Worm (Caenorhabditis elegans): Measurements from ENCODE around the gene B0244.10.

The B0244.10 gene

DNA sequence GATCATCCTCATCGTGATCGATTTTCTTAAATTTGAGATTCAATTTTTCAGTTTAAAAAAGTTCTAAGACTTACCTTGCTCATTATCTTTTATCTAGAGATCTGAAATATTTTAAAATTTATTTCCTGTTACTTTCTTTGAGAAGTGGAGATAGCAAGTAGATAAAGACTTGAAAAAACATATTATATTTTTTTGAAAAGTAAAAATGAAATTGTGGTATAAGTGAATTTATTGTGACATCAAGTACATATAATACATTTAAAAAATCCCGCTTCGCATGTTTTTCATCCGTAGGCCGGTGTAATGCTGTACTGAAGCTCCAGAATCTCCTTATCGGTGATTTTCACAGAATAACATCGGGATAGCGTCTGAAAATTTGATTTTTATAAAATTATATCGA lies 37.7 kb upstream of the B0244.10 start, which contains the start of gene B0336.7:
Gene B0336.7 (minus strand): TSS at position 101 of the 400 bp plus-strand sequence.
- TF ChIP-seq ceh-28 (tag; optimal IDR thresholded peaks at IDR 0.05) (no peak), lsy-12 (tag; optimal IDR thresholded peaks at IDR 0.05) (no peak), R02D3.7 (tag; optimal IDR thresholded peaks at IDR 0.05) (no peak), lin-15B (tag; optimal IDR thresholded peaks at IDR 0.05) (no peak)

- TF ChIP-seq elt-2 (tag; optimal IDR thresholded peaks at IDR 0.05), result peak; percentile 5
- TF ChIP-seq ceh-82 (tag; optimal IDR thresholded peaks at IDR 0.05), result no peak
- TF ChIP-seq nhr-25 (tag; optimal IDR thresholded peaks at IDR 0.05), result no peak
- TF ChIP-seq jun-1 (tag; optimal IDR thresholded peaks at IDR 0.05), result no peak
- TF ChIP-seq nhr-28 (tag; optimal IDR thresholded peaks at IDR 0.05), result no peak
- peak; percentile 53 for TF ChIP-seq nfya-1 (tag; optimal IDR thresholded peaks at IDR 0.05; ENCODE audit: insufficient read depth)
- no peak for TF ChIP-seq ceh-9 (tag; optimal IDR thresholded peaks at IDR 0.05)
- TF ChIP-seq lin-15B (tag; optimal IDR thresholded peaks at IDR 0.05), result peak; percentile 46
- TF ChIP-seq pha-4 (tag; optimal IDR thresholded peaks at IDR 0.05), result peak; percentile 60
- TF ChIP-seq mdl-1 (tag; optimal IDR thresholded peaks at IDR 0.05), result no peak
- no peak for TF ChIP-seq zag-1 (tag; optimal IDR thresholded peaks at IDR 0.05)
- TF ChIP-seq nhr-23 (tag; optimal IDR thresholded peaks at IDR 0.05), result peak; percentile 12
- TF ChIP-seq lin-39 (tag; optimal IDR thresholded peaks at IDR 0.05), result peak; percentile 30
- peak; percentile 79 for TF ChIP-seq snpc-4 (tag; optimal IDR thresholded peaks at IDR 0.05)
- TF ChIP-seq fkh-2 (tag; optimal IDR thresholded peaks at IDR 0.05), result no peak
- peak; percentile 27 for TF ChIP-seq hmg-11 (tag; optimal IDR thresholded peaks at IDR 0.05)
- no peak for TF ChIP-seq elt-3 (tag; optimal IDR thresholded peaks at IDR 0.05)
- no peak for TF ChIP-seq nhr-77 (tag; optimal IDR thresholded peaks at IDR 0.05)
- TF ChIP-seq lsy-12 (tag; optimal IDR thresholded peaks at IDR 0.05), result no peak
- TF ChIP-seq ztf-11 (tag; optimal IDR thresholded peaks at IDR 0.05), result no peak
- TF ChIP-seq daf-12 (tag; optimal IDR thresholded peaks at IDR 0.05), result no peak
- TF ChIP-seq ztf-4 (tag; optimal IDR thresholded peaks at IDR 0.05), result no peak
- peak; percentile 21 for TF ChIP-seq egl-5 (tag; optimal IDR thresholded peaks at IDR 0.05)
- TF ChIP-seq mml-1 (tag; optimal IDR thresholded peaks at IDR 0.05), result no peak
Measured at ce11 chrIII:5697963-5698730, 36.8 kb upstream of the B0244.10 start, which contains the start of the genes lgg-3 and rgs-5. Gene lgg-3 (minus strand): TSS chrIII:5698013. Gene rgs-5 (plus strand): TSS chrIII:5698555.

DNA sequence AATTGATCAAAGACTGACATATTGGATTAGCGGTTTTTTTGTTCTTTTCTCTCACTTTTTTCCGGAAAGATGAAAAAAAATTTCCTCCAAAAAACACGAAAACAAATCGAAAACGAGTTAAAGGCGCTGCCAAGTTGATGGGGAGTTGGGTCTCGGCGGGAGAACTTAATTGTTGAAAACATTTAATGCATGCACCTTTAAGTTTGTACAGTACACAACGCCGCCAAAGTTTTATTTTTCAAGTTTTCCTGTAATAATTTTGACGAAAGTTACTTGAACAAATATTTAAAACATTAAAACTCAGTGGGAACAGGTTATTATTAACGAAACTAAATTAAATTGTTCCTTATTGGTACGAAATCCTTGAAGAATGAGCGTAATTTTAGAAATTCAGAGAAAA lies 33.5 kb upstream of the B0244.10 start:
- TF ChIP-seq jun-1 (tag; optimal IDR thresholded peaks at IDR 0.05) (no peak), lin-39 (tag; optimal IDR thresholded peaks at IDR 0.05) (no peak), pha-4 (tag; optimal IDR thresholded peaks at IDR 0.05) (no peak)

ce11 chrIII:5705228-5705888 lies 29.6 kb upstream of the B0244.10 start, which contains the start of gene swp-1:
Gene swp-1 (minus strand): TSS chrIII:5705525.
- TF ChIP-seq ama-1 (optimal IDR thresholded peaks at IDR 0.05), result no peak
- no peak for TF ChIP-seq ceh-82 (tag; optimal IDR thresholded peaks at IDR 0.05)

DNA sequence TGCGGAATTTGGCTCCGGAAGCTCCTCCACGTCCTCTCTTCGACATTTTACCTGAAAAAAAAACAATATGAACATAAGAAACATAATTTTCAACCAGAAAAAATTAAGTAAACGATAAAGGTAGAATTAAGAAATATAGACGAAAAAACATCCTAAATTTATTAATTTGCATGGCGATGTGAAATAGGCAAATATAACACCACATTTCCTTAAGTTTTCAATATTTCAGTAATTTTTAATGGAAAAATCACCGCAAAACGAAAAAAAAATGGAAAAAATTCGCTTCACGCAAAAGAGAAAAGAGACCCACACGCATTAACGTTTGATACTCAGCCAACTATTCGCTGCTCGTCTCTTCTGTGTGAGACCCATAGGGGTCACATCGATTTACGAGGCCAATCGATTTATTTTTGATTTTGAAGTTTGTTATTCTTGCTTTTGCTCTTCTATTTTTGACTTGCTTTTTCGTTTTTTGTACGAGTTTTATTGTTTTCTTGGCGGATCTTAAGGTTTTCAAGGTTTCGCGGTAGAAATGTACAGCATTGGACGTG lies 28.8 kb upstream of the B0244.10 start, which contains the start of gene rpl-23:
Gene rpl-23 (minus strand): TSS at position 51 of the 551 bp plus-strand sequence.
- peak; percentile 48 for TF ChIP-seq elt-1 (tag; optimal IDR thresholded peaks at IDR 0.05)
- peak; percentile 23 for TF ChIP-seq egl-27 (tag; optimal IDR thresholded peaks at IDR 0.05)
- TF ChIP-seq elt-2 (tag; optimal IDR thresholded peaks at IDR 0.05), result peak; percentile 55
- TF ChIP-seq elt-3 (tag; optimal IDR thresholded peaks at IDR 0.05), result no peak
- TF ChIP-seq ztf-11 (tag; optimal IDR thresholded peaks at IDR 0.05), result no peak
- TF ChIP-seq jun-1 (tag; optimal IDR thresholded peaks at IDR 0.05), result peak; percentile 73
- TF ChIP-seq ceh-9 (tag; optimal IDR thresholded peaks at IDR 0.05), result no peak
- TF ChIP-seq eor-1 (tag; optimal IDR thresholded peaks at IDR 0.05), result no peak
- TF ChIP-seq fos-1 (tag; optimal IDR thresholded peaks at IDR 0.05), result peak; percentile 48
- peak; percentile 32 for TF ChIP-seq nhr-77 (tag; optimal IDR thresholded peaks at IDR 0.05)
- peak; percentile 99 for TF ChIP-seq pha-4 (tag; optimal IDR thresholded peaks at IDR 0.05)
- peak; percentile 91 for TF ChIP-seq pqm-1 (tag; optimal IDR thresholded peaks at IDR 0.05)
- no peak for TF ChIP-seq nhr-28 (tag; optimal IDR thresholded peaks at IDR 0.05)
- TF ChIP-seq skn-1 (tag; optimal IDR thresholded peaks at IDR 0.05), result peak; percentile 85
- no peak for TF ChIP-seq nhr-67 (tag; optimal IDR thresholded peaks at IDR 0.05)
- TF ChIP-seq lin-15B (tag; optimal IDR thresholded peaks at IDR 0.05), result peak; percentile 93
- peak; percentile 58 for TF ChIP-seq nhr-43 (tag; optimal IDR thresholded peaks at IDR 0.05; ENCODE audit: poor library complexity, severe bottlenecking)
- TF ChIP-seq nhr-76 (tag; optimal IDR thresholded peaks at IDR 0.05), result no peak
- TF ChIP-seq nhr-23 (tag; optimal IDR thresholded peaks at IDR 0.05), result peak; percentile 99
- TF ChIP-seq zag-1 (tag; optimal IDR thresholded peaks at IDR 0.05), result peak; percentile 7
- TF ChIP-seq nhr-12 (tag; optimal IDR thresholded peaks at IDR 0.05), result no peak
- TF ChIP-seq hmg-11 (tag; optimal IDR thresholded peaks at IDR 0.05), result peak; percentile 77
- peak; percentile 96 for TF ChIP-seq nfya-1 (tag; optimal IDR thresholded peaks at IDR 0.05; ENCODE audit: insufficient read depth)
- TF ChIP-seq nhr-11 (tag; optimal IDR thresholded peaks at IDR 0.05), result peak; percentile 80
- peak; percentile 56 for TF ChIP-seq ceh-82 (tag; optimal IDR thresholded peaks at IDR 0.05)
- TF ChIP-seq aly-2 (tag; optimal IDR thresholded peaks at IDR 0.05), result no peak
- TF ChIP-seq egl-5 (tag; optimal IDR thresholded peaks at IDR 0.05), result peak; percentile 97
- TF ChIP-seq tbx-2 (tag; optimal IDR thresholded peaks at IDR 0.05), result peak; percentile 17
- TF ChIP-seq ztf-4 (tag; optimal IDR thresholded peaks at IDR 0.05), result no peak
